Fruit fly (Drosophila melanogaster): ENCODE data around the gene CG14273.

DNA sequence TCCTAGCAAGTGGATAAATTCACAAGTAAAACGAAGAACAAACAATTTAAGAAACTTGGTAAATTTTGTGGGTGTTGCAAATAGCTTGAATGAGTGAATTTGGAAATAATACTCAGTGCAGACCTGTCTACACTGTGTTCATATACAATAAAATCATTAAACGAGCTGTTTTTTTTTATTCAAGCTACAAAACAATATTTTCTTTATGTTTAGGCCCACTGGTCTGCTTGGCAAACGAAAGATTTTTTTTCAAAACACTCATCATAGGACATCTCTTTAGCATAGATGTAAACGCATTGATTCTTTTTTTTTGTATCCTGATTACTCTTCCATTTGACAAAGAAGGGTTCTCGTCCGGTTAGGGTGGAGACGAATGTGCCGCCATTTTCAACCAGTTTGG lies 49.8 kb downstream of the CG14273 start, which contains the start of gene CG42820:
- TF ChIP-seq Blimp-1 (GFP tag; optimal IDR thresholded peaks at IDR 0.05) (no peak), CG15336 (GFP tag; IDR thresholded peaks at IDR 0.05) (no peak), CG31627 (GFP tag; optimal IDR thresholded peaks at IDR 0.05) (no peak), Lpt (GFP tag; optimal IDR thresholded peaks at IDR 0.05) (no peak), dac (GFP tag; optimal IDR thresholded peaks at IDR 0.05) (no peak), CG6163 (GFP tag; IDR thresholded peaks at IDR 0.05) (no peak), esn (GFP tag; optimal IDR thresholded peaks at IDR 0.05) (no peak), eg (GFP tag; IDR thresholded peaks at IDR 0.05) (no peak), Eip75B (GFP tag; optimal IDR thresholded peaks at IDR 0.05) (no peak), CG16779 (tag; optimal IDR thresholded peaks at IDR 0.05) (no peak), Hr39 (GFP tag; optimal IDR thresholded peaks at IDR 0.05) (no peak), CG6792 (GFP tag; optimal IDR thresholded peaks at IDR 0.05) (no peak), CG6276 (GFP tag; optimal IDR thresholded peaks at IDR 0.05) (no peak), Met (GFP tag; optimal IDR thresholded peaks at IDR 0.05) (no peak)

Data from whole organism, prepupa.